Fruit fly (Drosophila melanogaster) whole organism, embryonic: ENCODE data around the gene CG32436.
A peak's percentile ranks its signal among the peaks of the same experiment; 100 is the strongest.

Source experiments
- Ada2b ChIP-seq: fragments of 200-800 bp; sonication (Bioruptor generic); IDR thresholded peaks from 2 replicates; pipeline ENCODE4 v1.3.6; 2022; ENCODE audit warnings: missing biosample characterization, missing genetic modification characterization
- Adf1 ChIP-seq: fragments of 200-800 bp; sonication (Bioruptor generic); IDR thresholded peaks from 2 replicates; pipeline ENCODE4 v1.3.6; 2022; ENCODE audit warnings: missing biosample characterization, missing genetic modification characterization
- B-H2 ChIP-seq: fragments of 200-800 bp; sonication (Bioruptor generic); optimal IDR thresholded peaks from 2 replicates; lab custom pipeline; 2018; ENCODE audit warnings: missing biosample characterization, mild to moderate bottlenecking, missing genetic modification characterization
- BtbVII ChIP-seq: fragments of 200-800 bp; sonication (Bioruptor generic); optimal IDR thresholded peaks from 3 replicates; lab custom pipeline; 2017; ENCODE audit warnings: missing biosample characterization, mild to moderate bottlenecking, missing genetic modification characterization
- CG11247 ChIP-seq: fragments of 200-800 bp; sonication (Bioruptor generic); IDR thresholded peaks from 2 replicates; pipeline ENCODE4 v1.3.6; 2022; ENCODE audit warnings: missing biosample characterization, missing genetic modification characterization
- CG11723 ChIP-seq: fragments of 200-800 bp; sonication (Bioruptor generic); optimal IDR thresholded peaks from 2 replicates; lab custom pipeline; 2017; ENCODE audit warnings: missing biosample characterization, mild to moderate bottlenecking, missing genetic modification characterization
- CG12769 ChIP-seq: fragments of 200-800 bp; sonication (Bioruptor generic); optimal IDR thresholded peaks from 2 replicates; lab custom pipeline; 2019; ENCODE audit warnings: missing biosample characterization, mild to moderate bottlenecking, missing genetic modification characterization, moderate library complexity
- CG12942 ChIP-seq: fragments of 200-800 bp; sonication (Bioruptor generic); optimal IDR thresholded peaks from 3 replicates; lab custom pipeline; 2016; ENCODE audit warnings: missing biosample characterization, missing genetic modification characterization
- CG15696 ChIP-seq: fragments of 200-800 bp; sonication (Bioruptor generic); optimal IDR thresholded peaks from 2 replicates; lab custom pipeline; 2019; ENCODE audit warnings: missing biosample characterization, mild to moderate bottlenecking, missing genetic modification characterization, moderate library complexity
- CG17361 ChIP-seq: fragments of 200-800 bp; sonication (Bioruptor generic); IDR thresholded peaks from 3 replicates; pipeline ENCODE4 v1.3.6; 2022; ENCODE audit warnings: missing biosample characterization, missing genetic modification characterization
- CG17568 ChIP-seq: fragments of 200-800 bp; sonication (Bioruptor generic); optimal IDR thresholded peaks from 2 replicates; lab custom pipeline; 2018; ENCODE audit warnings: missing biosample characterization, mild to moderate bottlenecking, missing genetic modification characterization, moderate library complexity
- CG2116 ChIP-seq: fragments of 200-800 bp; sonication (Bioruptor generic); optimal IDR thresholded peaks from 3 replicates; lab custom pipeline; 2018; ENCODE audit warnings: missing biosample characterization, mild to moderate bottlenecking, missing genetic modification characterization
- CG2120 ChIP-seq: fragments of 200-800 bp; sonication (Bioruptor generic); optimal IDR thresholded peaks from 3 replicates; lab custom pipeline; 2016; ENCODE audit warnings: missing biosample characterization, missing genetic modification characterization
- CG30431 ChIP-seq: fragments of 200-800 bp; sonication (Bioruptor generic); optimal IDR thresholded peaks from 2 replicates; lab custom pipeline; 2017; ENCODE audit warnings: missing biosample characterization, missing genetic modification characterization
- CG32767 ChIP-seq: fragments of 200-800 bp; sonication (Bioruptor generic); IDR thresholded peaks from 2 replicates; pipeline ENCODE4 v1.3.6; 2022; ENCODE audit warnings: missing biosample characterization, missing genetic modification characterization
- CG34376 ChIP-seq: fragments of 200-800 bp; sonication (Bioruptor generic); optimal IDR thresholded peaks from 2 replicates; lab custom pipeline; 2018; ENCODE audit warnings: missing biosample characterization, mild to moderate bottlenecking, missing genetic modification characterization
- CG42726 ChIP-seq: fragments of 200-800 bp; sonication (Bioruptor generic); IDR thresholded peaks from 2 replicates; pipeline ENCODE4 v1.3.6; 2022; ENCODE audit warnings: missing biosample characterization, missing genetic modification characterization; ENCODE audit not compliant: partially characterized antibody
- CG4424 ChIP-seq: fragments of 200-800 bp; sonication (Bioruptor generic); optimal IDR thresholded peaks from 3 replicates; lab custom pipeline; 2016; ENCODE audit warnings: missing biosample characterization, missing genetic modification characterization
- CG5180 ChIP-seq: fragments of 200-800 bp; sonication (Bioruptor generic); optimal IDR thresholded peaks from 3 replicates; lab custom pipeline; 2017; ENCODE audit warnings: missing biosample characterization, missing genetic modification characterization, mild to moderate bottlenecking, moderate library complexity, missing genetic modification reagents
- CG6683 ChIP-seq: fragments of 200-800 bp; sonication (Bioruptor generic); optimal IDR thresholded peaks from 2 replicates; lab custom pipeline; 2017; ENCODE audit warnings: missing biosample characterization, mild to moderate bottlenecking, missing genetic modification characterization, missing genetic modification reagents
- CG6813 ChIP-seq: fragments of 200-800 bp; sonication (Bioruptor generic); optimal IDR thresholded peaks from 2 replicates; lab custom pipeline; 2017; ENCODE audit warnings: missing biosample characterization, missing genetic modification characterization, mild to moderate bottlenecking, moderate library complexity, missing genetic modification reagents
- CG7928 ChIP-seq: fragments of 200-800 bp; sonication (Bioruptor generic); optimal IDR thresholded peaks from 2 replicates; lab custom pipeline; 2017; ENCODE audit warnings: missing biosample characterization, mild to moderate bottlenecking, missing genetic modification characterization
- CG9932 ChIP-seq: fragments of 200-800 bp; sonication (Bioruptor generic); IDR thresholded peaks from 2 replicates; pipeline ENCODE4 v1.3.6; 2022; ENCODE audit warnings: missing biosample characterization, missing genetic modification characterization
- D19A ChIP-seq: fragments of 200-800 bp; optimal IDR thresholded peaks from 3 replicates; lab custom pipeline; 2019; ENCODE audit warnings: missing biosample characterization, mild to moderate bottlenecking, missing genetic modification characterization, moderate library complexity
- Gug ChIP-seq: fragments of 200-800 bp; sonication (Bioruptor generic); IDR thresholded peaks from 4 replicates; pipeline ENCODE4 v1.3.6; 2022; ENCODE audit warnings: missing biosample characterization, missing genetic modification characterization
- Hr78 ChIP-seq, 2 experiments: fragments of 200-800 bp in 1 of 2; fragments of >200 bp in 1 of 2; sonication (Bioruptor generic) in 1 of 2; optimal IDR thresholded peaks; 2 replicates each; lab custom pipeline; 2017 to 2019; ENCODE audit warnings: missing biosample characterization in 2 of 2, missing genetic modification characterization in 2 of 2, mild to moderate bottlenecking in 1 of 2, moderate library complexity in 1 of 2
- Lpt ChIP-seq: fragments of >200 bp; optimal IDR thresholded peaks from 2 replicates; lab custom pipeline; 2018; ENCODE audit warnings: missing biosample characterization, missing genetic modification characterization
- MBD-R2 ChIP-seq: fragments of 200-800 bp; sonication (Bioruptor generic); IDR thresholded peaks from 2 replicates; pipeline ENCODE4 v1.3.6; 2022; ENCODE audit warnings: missing biosample characterization, missing genetic modification characterization
- NC2α ChIP-seq: fragments of 200-800 bp; sonication (Bioruptor generic); optimal IDR thresholded peaks from 2 replicates; lab custom pipeline; 2016; ENCODE audit warnings: missing biosample characterization, missing genetic modification characterization
- Rx ChIP-seq: fragments of 200-800 bp; sonication (Bioruptor generic); IDR thresholded peaks from 2 replicates; pipeline ENCODE4 v1.3.6; 2022; ENCODE audit warnings: missing biosample characterization, missing genetic modification characterization
- Sox102F ChIP-seq: fragments of 200-800 bp; sonication (Bioruptor generic); optimal IDR thresholded peaks from 2 replicates; lab custom pipeline; 2018; ENCODE audit warnings: missing biosample characterization, mild to moderate bottlenecking, missing genetic modification characterization, moderate library complexity
- Spps ChIP-seq: fragments of 200-800 bp; sonication (Bioruptor generic); optimal IDR thresholded peaks from 2 replicates; lab custom pipeline; 2018; ENCODE audit warnings: missing biosample characterization, mild to moderate bottlenecking, missing genetic modification characterization
- YL-1 ChIP-seq: fragments of 200-800 bp; sonication (Bioruptor generic); optimal IDR thresholded peaks from 3 replicates; lab custom pipeline; 2017; ENCODE audit warnings: missing biosample characterization, mild to moderate bottlenecking, missing genetic modification characterization
- ab ChIP-seq: fragments of 200-800 bp; sonication (Bioruptor generic); optimal IDR thresholded peaks from 2 replicates; lab custom pipeline; 2016; ENCODE audit warnings: missing biosample characterization, missing genetic modification characterization
- ash1 ChIP-seq: fragments of 200-800 bp; sonication (Bioruptor generic); optimal IDR thresholded peaks from 2 replicates; lab custom pipeline; 2018; ENCODE audit warnings: missing biosample characterization, mild to moderate bottlenecking, missing genetic modification characterization
- bigmax ChIP-seq: fragments of 200-800 bp; sonication (Bioruptor generic); optimal IDR thresholded peaks from 2 replicates; lab custom pipeline; 2018; ENCODE audit warnings: missing biosample characterization, mild to moderate bottlenecking, missing genetic modification characterization
- dimm ChIP-seq: fragments of 200-800 bp; sonication (Bioruptor generic); IDR thresholded peaks from 2 replicates; pipeline ENCODE4 v1.3.6; 2022; ENCODE audit warnings: missing biosample characterization, missing genetic modification characterization
- gcm ChIP-seq: fragments of 200-800 bp; sonication (Bioruptor generic); optimal IDR thresholded peaks from 2 replicates; lab custom pipeline; 2019; ENCODE audit warnings: missing biosample characterization, mild to moderate bottlenecking, missing genetic modification characterization, moderate library complexity
- grau ChIP-seq: fragments of 200-800 bp; optimal IDR thresholded peaks from 3 replicates; lab custom pipeline; 2019; ENCODE audit warnings: missing biosample characterization, mild to moderate bottlenecking, missing genetic modification characterization, moderate library complexity
- gsb-n ChIP-seq: fragments of 200-800 bp; sonication (Bioruptor generic); optimal IDR thresholded peaks from 3 replicates; lab custom pipeline; 2018; ENCODE audit warnings: missing biosample characterization, mild to moderate bottlenecking, missing genetic modification characterization
- h ChIP-seq: fragments of >200 bp; optimal IDR thresholded peaks from 2 replicates; lab custom pipeline; 2017
- ind ChIP-seq: fragments of 200-800 bp; sonication (Bioruptor generic); optimal IDR thresholded peaks from 3 replicates; lab custom pipeline; 2016; ENCODE audit warnings: missing biosample characterization, missing genetic modification characterization
- kah ChIP-seq: fragments of 200-800 bp; sonication (Bioruptor generic); optimal IDR thresholded peaks from 2 replicates; lab custom pipeline; 2018; ENCODE audit warnings: missing biosample characterization, mild to moderate bottlenecking, missing genetic modification characterization
- klu ChIP-seq: fragments of 200-800 bp; sonication (Bioruptor generic); IDR thresholded peaks from 2 replicates; pipeline ENCODE4 v1.3.6; 2022; ENCODE audit warnings: missing biosample characterization, missing genetic modification characterization
- pita ChIP-seq: fragments of 200-800 bp; sonication (Bioruptor generic); optimal IDR thresholded peaks from 2 replicates; lab custom pipeline; 2017; ENCODE audit warnings: missing biosample characterization, mild to moderate bottlenecking, missing genetic modification characterization
- run ChIP-seq: fragments of 200-800 bp; sonication (Bioruptor generic); optimal IDR thresholded peaks from 3 replicates; lab custom pipeline; 2018; ENCODE audit warnings: missing biosample characterization, mild to moderate bottlenecking, missing genetic modification characterization
- sqz ChIP-seq: fragments of 200-800 bp; sonication (Bioruptor generic); optimal IDR thresholded peaks from 3 replicates; lab custom pipeline; 2018; ENCODE audit warnings: missing biosample characterization, mild to moderate bottlenecking, missing genetic modification characterization
- tin ChIP-seq: fragments of 200-800 bp; sonication (Bioruptor generic); optimal IDR thresholded peaks from 3 replicates; lab custom pipeline; 2016; ENCODE audit warnings: missing biosample characterization, missing genetic modification characterization
- wek ChIP-seq: fragments of 200-800 bp; sonication (Bioruptor generic); optimal IDR thresholded peaks from 3 replicates; lab custom pipeline; 2018; ENCODE audit warnings: missing biosample characterization, mild to moderate bottlenecking, missing genetic modification characterization, moderate library complexity
- zfh2 ChIP-seq: fragments of 200-800 bp; sonication (Bioruptor generic); optimal IDR thresholded peaks from 2 replicates; lab custom pipeline; 2016; ENCODE audit warnings: missing biosample characterization, missing genetic modification characterization

Gene CG32436

DNA sequence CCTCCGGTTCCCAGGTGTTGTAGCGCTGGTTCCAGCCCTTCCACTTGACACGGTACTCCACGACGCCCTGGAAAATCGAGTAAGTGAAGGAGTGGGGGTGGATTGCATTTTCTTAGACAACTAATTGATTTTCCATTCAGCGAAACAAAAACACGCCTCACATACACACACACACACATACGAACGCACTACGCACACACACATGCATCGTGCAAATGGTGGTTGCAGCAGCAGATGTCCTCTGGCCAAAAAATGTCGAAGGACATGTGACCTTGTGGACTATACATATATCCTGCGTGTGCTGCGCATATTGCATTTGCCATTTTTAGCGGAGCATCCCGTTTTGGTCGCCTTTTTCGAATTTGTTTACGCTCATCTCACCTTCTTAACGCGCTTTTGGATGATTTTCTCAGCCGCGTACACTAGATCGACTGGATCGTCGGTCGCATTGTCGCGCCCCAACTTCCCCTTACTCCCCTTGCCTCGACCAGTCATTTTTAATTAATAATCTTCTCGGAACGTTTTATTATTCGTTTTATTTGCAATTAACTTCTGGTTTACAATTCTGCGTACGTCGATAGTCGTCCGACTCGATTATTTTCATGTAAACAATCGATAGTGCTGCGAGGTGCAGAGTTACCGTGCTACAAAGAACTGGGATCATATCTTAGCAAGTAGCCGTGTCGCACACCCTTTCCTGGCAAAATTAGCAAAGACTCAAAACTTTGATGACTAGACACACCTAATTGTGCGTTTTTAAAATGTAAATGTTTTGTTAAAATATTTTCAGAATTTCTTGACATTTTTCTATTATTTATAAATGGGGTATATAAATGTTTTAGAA, 26.2 kb upstream of the CG32436 start, which contains the start of gene Pc (continued):
- TF ChIP-seq gsb-n (tag; lab: Kevin White, UChicago) (peak; percentile 23), Hr78 (GFP tag; optimal IDR thresholded peaks at IDR 0.05; lab: Kevin White, UChicago) (no peak), CG4424 (GFP tag; lab: Kevin White, UChicago) (no peak), B-H2 (GFP tag; lab: Kevin White, UChicago) (peak; percentile 22), CG34376 (GFP tag; lab: Kevin White, UChicago) (no peak), klu (no peak), Ada2b (GFP tag; lab: Robert Waterston, UW) (no peak), CG6683 (GFP tag; lab: Kevin White, UChicago) (no peak), MBD-R2 (GFP tag; lab: Robert Waterston, UW) (peak; percentile 80), ab (GFP tag; lab: Kevin White, UChicago) (no peak), tin (GFP tag; lab: Kevin White, UChicago) (no peak), CG2116 (GFP tag; lab: Kevin White, UChicago) (peak; percentile 90), Spps (tag; lab: Kevin White, UChicago) (no peak), ash1 (GFP tag; lab: Kevin White, UChicago) (no peak), D19A (tag; lab: Kevin White, UChicago) (peak; percentile 18), bigmax (GFP tag; lab: Kevin White, UChicago) (no peak), CG11247 (GFP tag; lab: Robert Waterston, UW) (no peak), Adf1 (no peak), CG42726 (GFP tag; lab: Robert Waterston, UW) (peak; percentile 95), CG12942 (GFP tag; lab: Kevin White, UChicago) (no peak), YL-1 (GFP tag; lab: Kevin White, UChicago) (peak; percentile 67), CG2120 (GFP tag; lab: Kevin White, UChicago) (peak; percentile 39), ind (GFP tag; lab: Kevin White, UChicago) (no peak), zfh2 (peak; percentile 0), CG5180 (GFP tag; lab: Kevin White, UChicago) (no peak), Gug (GFP tag; lab: Robert Waterston, UW) (no peak), wek (GFP tag; lab: Kevin White, UChicago) (no peak), kah (GFP tag; lab: Kevin White, UChicago) (no peak), CG17361 (GFP tag; lab: Robert Waterston, UW) (peak; percentile 36; the same call in 1 of the 3 replicates), CG15696 (tag; lab: Kevin White, UChicago) (no peak), CG32767 (GFP tag; lab: Robert Waterston, UW) (no peak), pita (peak; percentile 87), CG11723 (GFP tag; lab: Kevin White, UChicago) (no peak), Rx (GFP tag; lab: Robert Waterston, UW) (no peak), CG12769 (tag; lab: Kevin White, UChicago) (peak; percentile 35), grau (tag; lab: Kevin White, UChicago) (peak; percentile 17), gcm (no peak), dimm (no peak), BtbVII (GFP tag; lab: Kevin White, UChicago) (no peak), Lpt (GFP tag; lab: Kevin White, UChicago) (no peak), NC2α (GFP tag; lab: Kevin White, UChicago) (no peak), CG9932 (peak; percentile 46), CG17568 (no peak), Sox102F (GFP tag; lab: Kevin White, UChicago) (no peak), run (tag; lab: Kevin White, UChicago) (no peak), CG7928 (GFP tag; lab: Kevin White, UChicago) (peak; percentile 5), h (no peak), sqz (GFP tag; lab: Kevin White, UChicago) (no peak), CG30431 (GFP tag; lab: Kevin White, UChicago) (no peak), CG6813 (GFP tag; lab: Kevin White, UChicago) (no peak)
